Worm (Caenorhabditis elegans) whole organism, L4/young adult: ENCODE results near the gene F02D8.4.

Experiments used
- dao-5 ChIP-seq: sonication (generic microtip); optimal IDR thresholded peaks from 2 replicates; lab custom pipeline; 2016; ENCODE audit warnings: missing genotype, missing genetic modification characterization, moderate library complexity, missing compliant biosample characterization
- him-1 ChIP-seq: sonication (generic microtip); optimal IDR thresholded peaks from 2 replicates; lab custom pipeline; 2016; ENCODE audit warnings: missing genotype, missing genetic modification reagents, missing genetic modification characterization, missing compliant biosample characterization

ce11 chrV:15014164-15014563 is 29.5 kb downstream of the F02D8.4 start, which contains the start of gene obr-2:
- TF ChIP-seq dao-5 (no peak), him-1 (tag; lab: Kevin White, UChicago) (no peak)
